Worm (Caenorhabditis elegans) whole organism, mixed stage, embryonic: ENCODE data around the gene coh-4.

Experiments
- ceh-83 ChIP-seq: fragments of 200-800 bp; sonication (Bioruptor generic); optimal IDR thresholded peaks from 2 replicates; lab custom pipeline; 2018; ENCODE audit warnings: mild to moderate bottlenecking, missing genetic modification characterization, missing compliant biosample characterization
- ces-1 ChIP-seq: fragments of 150-350 bp; optimal IDR thresholded peaks from 2 replicates; lab custom pipeline; 2014; ENCODE audit warnings: missing biosample characterization, missing genetic modification reagents, missing genetic modification characterization
- elt-1 ChIP-seq: sonication (generic microtip); optimal IDR thresholded peaks from 2 replicates; lab custom pipeline; 2017; ENCODE audit warnings: missing genetic modification characterization, mild to moderate bottlenecking, missing compliant biosample characterization, antibody characterized with exemption, moderate library complexity, borderline replicate concordance; ENCODE audit not compliant: insufficient read depth
- flh-1 ChIP-seq: fragments of 200-800 bp; sonication (Bioruptor generic); optimal IDR thresholded peaks from 2 replicates; lab custom pipeline; 2018; ENCODE audit warnings: mild to moderate bottlenecking, missing genetic modification characterization, moderate library complexity, missing compliant biosample characterization
- lsy-2 ChIP-seq: fragments of 150-350 bp; optimal IDR thresholded peaks from 2 replicates; lab custom pipeline; 2014; ENCODE audit warnings: missing biosample characterization, missing genetic modification characterization
- nhr-237 ChIP-seq: fragments of 150-350 bp; optimal IDR thresholded peaks from 2 replicates; lab custom pipeline; 2014; ENCODE audit warnings: missing biosample characterization, missing genetic modification characterization
- nhr-28 ChIP-seq: fragments of 150-350 bp; optimal IDR thresholded peaks from 2 replicates; lab custom pipeline; 2014; ENCODE audit warnings: missing biosample characterization, missing genetic modification characterization
- nhr-76 ChIP-seq: sonication (generic microtip); optimal IDR thresholded peaks from 2 replicates; lab custom pipeline; 2017; ENCODE audit warnings: missing biosample characterization, missing genetic modification characterization
- snpc-4 ChIP-seq: fragments of 150-350 bp; optimal IDR thresholded peaks from 2 replicates; lab custom pipeline; 2014; ENCODE audit warnings: missing biosample characterization, missing genetic modification characterization
- unc-62 ChIP-seq: fragments of 150-350 bp; optimal IDR thresholded peaks from 2 replicates; lab custom pipeline; 2014; ENCODE audit warnings: missing biosample characterization, missing genetic modification reagents, missing genetic modification characterization

DNA sequence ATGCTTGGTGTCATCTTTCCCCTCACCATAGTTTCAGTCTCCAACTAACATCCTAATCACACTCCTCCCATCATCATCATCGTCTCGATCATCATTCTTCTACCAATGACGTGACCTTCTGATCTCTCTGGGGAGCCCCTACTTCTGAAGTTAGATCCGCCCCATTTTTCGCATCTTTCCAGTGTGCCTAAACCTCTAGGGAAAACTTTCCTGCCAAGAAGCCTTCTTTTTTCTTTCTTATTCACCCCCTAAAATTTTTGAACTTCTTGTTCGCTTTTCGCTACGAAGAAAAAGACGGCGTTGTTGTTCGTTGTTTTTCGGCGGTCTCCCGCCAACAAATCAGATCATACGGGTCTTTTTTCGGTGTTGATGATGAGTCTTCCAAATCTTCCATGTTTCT lies 42.8 kb upstream of the coh-4 start:
- no peak for TF ChIP-seq elt-1 (tag; lab: Kevin White, UChicago)
- TF ChIP-seq unc-62 (GFP tag; lab: Kevin White, UChicago): no peak
- TF ChIP-seq flh-1 (GFP tag; lab: Kevin White, UChicago): no peak
- no peak for TF ChIP-seq lsy-2 (tag; lab: Kevin White, UChicago)
- no peak for TF ChIP-seq ces-1 (GFP tag; lab: Kevin White, UChicago)
- no peak for TF ChIP-seq nhr-76 (tag; lab: Kevin White, UChicago)
- no peak for TF ChIP-seq snpc-4
- no peak for TF ChIP-seq nhr-237 (tag; lab: Kevin White, UChicago)
- no peak for TF ChIP-seq nhr-28 (tag; lab: Kevin White, UChicago)
- no peak for TF ChIP-seq ceh-83 (GFP tag; lab: Kevin White, UChicago)
